Worm (Caenorhabditis elegans): ENCODE measurements around the gene F16G10.13.

Gene F16G10.13

DNA sequence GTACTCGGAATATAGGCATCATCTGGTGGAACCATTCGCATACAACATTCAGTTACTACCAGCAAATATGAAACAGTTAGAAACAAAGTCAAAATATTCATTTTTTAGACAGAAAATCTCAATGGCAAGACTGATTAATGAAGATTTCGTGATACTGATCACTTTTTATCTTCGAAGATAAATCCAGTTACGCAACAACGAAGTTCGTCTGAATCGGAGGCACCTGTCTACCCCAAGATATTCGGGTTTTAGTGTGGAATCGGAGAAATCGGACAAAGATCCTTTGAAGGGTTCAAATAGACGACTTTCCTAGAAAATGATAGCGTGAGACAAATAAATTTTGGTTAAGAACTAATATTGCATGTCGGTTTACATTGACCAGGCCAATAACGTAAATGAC, at the start of gene F16G10.13:
Gene F16G10.13, minus strand, starts transcription at position 101 of the 400 bp plus-strand sequence.
- TF ChIP-seq elt-2 (tag; optimal IDR thresholded peaks at IDR 0.05) (no peak), nhr-77 (tag; optimal IDR thresholded peaks at IDR 0.05) (no peak)

DNA sequence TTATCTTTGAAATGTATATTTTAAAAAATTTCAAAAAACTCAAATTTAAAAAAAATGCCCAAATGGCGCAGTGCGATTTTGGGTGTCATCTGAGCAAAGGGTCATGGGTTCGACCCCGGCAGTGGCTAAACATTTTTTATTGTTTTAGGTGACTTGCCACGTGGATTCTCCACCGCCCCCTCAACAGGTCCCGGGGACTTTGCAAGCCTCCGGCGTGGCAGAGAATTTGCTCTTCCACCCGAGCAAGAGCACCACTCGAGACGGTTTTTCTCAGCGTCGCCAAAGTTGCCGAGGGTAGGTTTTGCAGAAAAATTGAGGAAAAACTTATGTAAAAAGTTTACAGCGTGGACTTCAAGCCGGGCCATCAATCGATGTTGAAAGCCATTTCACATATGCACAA, 49.4 kb upstream of the F16G10.13 start:
- TF ChIP-seq R02D3.7 (tag; optimal IDR thresholded peaks at IDR 0.05) (no peak), ceh-28 (tag; optimal IDR thresholded peaks at IDR 0.05) (no peak), elt-1 (tag; optimal IDR thresholded peaks at IDR 0.05) (no peak), fkh-2 (tag; optimal IDR thresholded peaks at IDR 0.05) (no peak), pqm-1 (tag; optimal IDR thresholded peaks at IDR 0.05) (no peak), eor-1 (tag; optimal IDR thresholded peaks at IDR 0.05) (no peak), nfya-1 (tag; optimal IDR thresholded peaks at IDR 0.05; ENCODE audit: insufficient read depth) (no peak), unc-39 (tag; optimal IDR thresholded peaks at IDR 0.05) (no peak), mml-1 (tag; optimal IDR thresholded peaks at IDR 0.05) (no peak), pha-4 (tag; optimal IDR thresholded peaks at IDR 0.05) (no peak), nhr-237 (tag; optimal IDR thresholded peaks at IDR 0.05) (no peak), skn-1 (tag; optimal IDR thresholded peaks at IDR 0.05) (no peak), fos-1 (tag; optimal IDR thresholded peaks at IDR 0.05) (no peak), ceh-9 (tag; optimal IDR thresholded peaks at IDR 0.05) (no peak)

- TF ChIP-seq mdl-1 (tag; optimal IDR thresholded peaks at IDR 0.05) (no peak), elt-2 (tag; optimal IDR thresholded peaks at IDR 0.05) (no peak), mml-1 (tag; optimal IDR thresholded peaks at IDR 0.05) (no peak), ceh-82 (tag; optimal IDR thresholded peaks at IDR 0.05) (no peak), aly-2 (tag; optimal IDR thresholded peaks at IDR 0.05) (no peak), lin-15B (tag; optimal IDR thresholded peaks at IDR 0.05) (no peak), ztf-11 (tag; optimal IDR thresholded peaks at IDR 0.05) (no peak), eor-1 (tag; optimal IDR thresholded peaks at IDR 0.05) (no peak), unc-39 (tag; optimal IDR thresholded peaks at IDR 0.05) (no peak), nhr-11 (tag; optimal IDR thresholded peaks at IDR 0.05) (no peak), elt-1 (tag; optimal IDR thresholded peaks at IDR 0.05) (no peak), lin-39 (tag; optimal IDR thresholded peaks at IDR 0.05) (no peak), ceh-16 (tag; optimal IDR thresholded peaks at IDR 0.05) (no peak), nhr-28 (tag; optimal IDR thresholded peaks at IDR 0.05) (no peak), lsy-12 (tag; optimal IDR thresholded peaks at IDR 0.05) (no peak), nhr-25 (tag; optimal IDR thresholded peaks at IDR 0.05) (no peak), skn-1 (tag; optimal IDR thresholded peaks at IDR 0.05) (no peak)
These were observed 47.2 kb upstream of the F16G10.13 start, which contains the start of gene vab-19 for ce11 chrII:2442979-2443378. Gene vab-19, plus strand, starts transcription at chrII:2443279.

ce11 chrII:2442243-2442642, 46.5 kb upstream of the F16G10.13 start:
- peak; percentile 53 for TF ChIP-seq elt-2 (tag; optimal IDR thresholded peaks at IDR 0.05)
- TF ChIP-seq nhr-23 (tag; optimal IDR thresholded peaks at IDR 0.05), result peak; percentile 29
- TF ChIP-seq nhr-25 (tag; optimal IDR thresholded peaks at IDR 0.05), result peak; percentile 48
- TF ChIP-seq jun-1 (tag; optimal IDR thresholded peaks at IDR 0.05), result no peak

DNA sequence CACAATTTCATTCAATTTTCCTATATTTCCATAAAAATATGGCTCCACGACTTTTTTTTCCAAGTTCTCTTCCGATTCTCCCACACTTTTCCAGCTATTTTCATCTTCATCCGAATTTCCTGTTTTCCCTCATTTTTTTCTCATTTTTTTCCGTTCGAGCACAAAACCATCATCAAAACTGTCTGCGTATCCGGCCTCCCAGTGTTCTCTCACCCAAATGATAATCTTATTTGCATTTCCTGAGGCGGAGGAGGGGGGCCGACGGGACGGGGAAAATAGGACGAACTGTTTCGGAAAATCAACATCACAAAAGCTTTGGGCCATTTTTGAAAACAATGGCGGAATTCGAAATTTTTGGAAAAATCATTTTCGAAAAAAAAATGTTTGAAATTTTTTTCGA, 44.5 kb upstream of the F16G10.13 start:
- no peak for TF ChIP-seq lsy-12 (tag; optimal IDR thresholded peaks at IDR 0.05)
- TF ChIP-seq ceh-82 (tag; optimal IDR thresholded peaks at IDR 0.05), result no peak
- TF ChIP-seq jun-1 (tag; optimal IDR thresholded peaks at IDR 0.05), result no peak
- no peak for TF ChIP-seq lin-15B (tag; optimal IDR thresholded peaks at IDR 0.05)
- no peak for TF ChIP-seq zag-1 (tag; optimal IDR thresholded peaks at IDR 0.05)
- TF ChIP-seq sea-2 (GFP tag; optimal IDR thresholded peaks at IDR 0.05), result no peak
- no peak for TF ChIP-seq lin-39 (tag; optimal IDR thresholded peaks at IDR 0.05)
- TF ChIP-seq daf-12 (tag; optimal IDR thresholded peaks at IDR 0.05), result no peak
- no peak for TF ChIP-seq ZK546.5 (tag; optimal IDR thresholded peaks at IDR 0.05)
- TF ChIP-seq pha-4 (tag; optimal IDR thresholded peaks at IDR 0.05), result no peak
- no peak for TF ChIP-seq elt-3 (tag; optimal IDR thresholded peaks at IDR 0.05)
- TF ChIP-seq ceh-9 (tag; optimal IDR thresholded peaks at IDR 0.05), result no peak
- no peak for TF ChIP-seq tbx-2 (tag; optimal IDR thresholded peaks at IDR 0.05)
- no peak for TF ChIP-seq unc-62 (GFP tag; optimal IDR thresholded peaks at IDR 0.05)
- no peak for TF ChIP-seq mml-1 (tag; optimal IDR thresholded peaks at IDR 0.05)
- no peak for TF ChIP-seq nhr-11 (tag; optimal IDR thresholded peaks at IDR 0.05)
- no peak for TF ChIP-seq nhr-67 (tag; optimal IDR thresholded peaks at IDR 0.05)

Measured in whole organism, L3 larva.